Fruit fly (Drosophila melanogaster) whole organism, embryonic: ENCODE data around the gene Iyd.

ENCODE experiments used
- Atf6 ChIP-seq: fragments of 200-800 bp; sonication (Bioruptor generic); IDR thresholded peaks from 2 replicates; pipeline ENCODE4 v1.3.6; 2022; ENCODE audit warnings: missing biosample characterization, missing genetic modification characterization
- B-H1 ChIP-seq: fragments of 200-800 bp; sonication (Bioruptor generic); IDR thresholded peaks from 3 replicates; pipeline ENCODE4 v1.3.6; 2022; ENCODE audit warnings: missing biosample characterization, missing genetic modification characterization
- B-H2 ChIP-seq: fragments of 200-800 bp; sonication (Bioruptor generic); optimal IDR thresholded peaks from 2 replicates; lab custom pipeline; 2018; ENCODE audit warnings: missing biosample characterization, mild to moderate bottlenecking, missing genetic modification characterization
- Bteb2 ChIP-seq: fragments of 200-800 bp; sonication (Bioruptor generic); optimal IDR thresholded peaks from 2 replicates; lab custom pipeline; 2016; ENCODE audit warnings: missing biosample characterization, missing genetic modification characterization
- CG10654 ChIP-seq: fragments of 200-800 bp; sonication (Bioruptor generic); optimal IDR thresholded peaks from 2 replicates; lab custom pipeline; 2016; ENCODE audit warnings: missing biosample characterization, missing genetic modification characterization
- CG11085 ChIP-seq: fragments of 200-800 bp; sonication (Bioruptor generic); IDR thresholded peaks from 2 replicates; pipeline ENCODE4 v1.3.6; 2022; ENCODE audit warnings: missing biosample characterization, missing genetic modification characterization
- CG13624 ChIP-seq: fragments of 200-800 bp; sonication (Bioruptor generic); optimal IDR thresholded peaks from 2 replicates; lab custom pipeline; 2016; ENCODE audit warnings: missing biosample characterization, missing genetic modification characterization
- CG14667 ChIP-seq: fragments of 200-800 bp; sonication (Bioruptor generic); IDR thresholded peaks from 2 replicates; pipeline ENCODE4 v1.3.6; 2022; ENCODE audit warnings: missing biosample characterization, missing genetic modification characterization
- CG14710 ChIP-seq: fragments of 200-800 bp; sonication (Bioruptor generic); optimal IDR thresholded peaks from 3 replicates; lab custom pipeline; 2019; ENCODE audit warnings: missing biosample characterization, mild to moderate bottlenecking, missing genetic modification characterization, moderate library complexity
- CG2116 ChIP-seq: fragments of 200-800 bp; sonication (Bioruptor generic); optimal IDR thresholded peaks from 3 replicates; lab custom pipeline; 2018; ENCODE audit warnings: missing biosample characterization, mild to moderate bottlenecking, missing genetic modification characterization
- CG2712 ChIP-seq: fragments of 200-800 bp; optimal IDR thresholded peaks from 3 replicates; lab custom pipeline; 2019; ENCODE audit warnings: missing biosample characterization, mild to moderate bottlenecking, missing genetic modification characterization, moderate library complexity
- CG33213 ChIP-seq: fragments of 200-800 bp; sonication (Bioruptor generic); optimal IDR thresholded peaks from 3 replicates; lab custom pipeline; 2016; ENCODE audit warnings: missing biosample characterization, missing genetic modification characterization
- CG34224 ChIP-seq: fragments of 200-800 bp; sonication (Bioruptor generic); IDR thresholded peaks from 3 replicates; pipeline ENCODE4 v1.3.6; 2022; ENCODE audit warnings: missing biosample characterization, missing genetic modification characterization; ENCODE audit not compliant: partially characterized antibody
- CG3995 ChIP-seq: fragments of 200-800 bp; sonication (Bioruptor generic); optimal IDR thresholded peaks from 3 replicates; lab custom pipeline; 2016; ENCODE audit warnings: missing biosample characterization, missing genetic modification characterization
- CG4854 ChIP-seq: fragments of 200-800 bp; sonication (Bioruptor generic); optimal IDR thresholded peaks from 2 replicates; lab custom pipeline; 2016; ENCODE audit warnings: missing biosample characterization, missing genetic modification characterization, inconsistent platforms
- CG6683 ChIP-seq: fragments of 200-800 bp; sonication (Bioruptor generic); optimal IDR thresholded peaks from 2 replicates; lab custom pipeline; 2017; ENCODE audit warnings: missing biosample characterization, mild to moderate bottlenecking, missing genetic modification characterization, missing genetic modification reagents
- CG8924 ChIP-seq: fragments of 200-800 bp; optimal IDR thresholded peaks from 3 replicates; lab custom pipeline; 2019; ENCODE audit warnings: missing biosample characterization, mild to moderate bottlenecking, missing genetic modification characterization, moderate library complexity
- D19A ChIP-seq: fragments of 200-800 bp; optimal IDR thresholded peaks from 3 replicates; lab custom pipeline; 2019; ENCODE audit warnings: missing biosample characterization, mild to moderate bottlenecking, missing genetic modification characterization, moderate library complexity
- Elba2 ChIP-seq: fragments of 200-800 bp; sonication (Bioruptor generic); optimal IDR thresholded peaks from 3 replicates; lab custom pipeline; 2016; ENCODE audit warnings: missing biosample characterization, missing genetic modification characterization
- HLH3B ChIP-seq: fragments of 200-800 bp; sonication (Bioruptor generic); IDR thresholded peaks from 2 replicates; pipeline ENCODE4 v1.3.6; 2022; ENCODE audit warnings: missing biosample characterization, missing genetic modification characterization
- HmgD ChIP-seq: fragments of 200-800 bp; sonication (Bioruptor generic); optimal IDR thresholded peaks from 3 replicates; lab custom pipeline; 2016; ENCODE audit warnings: missing biosample characterization, missing genetic modification characterization
- Lim3 ChIP-seq: fragments of 200-800 bp; sonication (Bioruptor generic); IDR thresholded peaks from 2 replicates; pipeline ENCODE4 v1.3.6; 2022; ENCODE audit warnings: missing biosample characterization, missing genetic modification characterization
- Pdp1 ChIP-seq, 2 experiments: fragments of 200-800 bp; sonication (Bioruptor generic); optimal IDR thresholded peaks; 3 replicates each; lab custom pipeline; 2016; ENCODE audit warnings: missing biosample characterization in 2 of 2, missing genetic modification characterization in 2 of 2, mild to moderate bottlenecking in 1 of 2, moderate library complexity in 1 of 2
- Ptx1 ChIP-seq: fragments of 200-800 bp; sonication (Bioruptor generic); IDR thresholded peaks from 2 replicates; pipeline ENCODE4 v1.3.6; 2022; ENCODE audit warnings: missing biosample characterization, missing genetic modification characterization
- Ravus ChIP-seq: fragments of 200-800 bp; sonication (Bioruptor generic); IDR thresholded peaks from 2 replicates; pipeline ENCODE4 v1.3.6; 2022; ENCODE audit warnings: missing biosample characterization, missing genetic modification characterization
- Side ChIP-seq: fragments of 200-800 bp; sonication (Bioruptor generic); optimal IDR thresholded peaks from 2 replicates; lab custom pipeline; 2016; ENCODE audit warnings: missing biosample characterization, missing genetic modification characterization
- Stat92E ChIP-seq, 3 experiments: fragments of >200 bp in 2 of 3; fragments of 200-800 bp in 1 of 3; sonication (Bioruptor generic) in 1 of 3; optimal IDR thresholded peaks; 2 replicates each; lab custom pipeline; 2017 to 2019; ENCODE audit warnings: missing biosample characterization in 3 of 3, missing genetic modification characterization in 3 of 3, mild to moderate bottlenecking in 1 of 3, moderate library complexity in 1 of 3
- az2 ChIP-seq: fragments of 200-800 bp; sonication (Bioruptor generic); optimal IDR thresholded peaks from 3 replicates; lab custom pipeline; 2016; ENCODE audit warnings: missing biosample characterization, missing genetic modification characterization
- ci ChIP-seq: fragments of 200-800 bp; sonication (Bioruptor generic); IDR thresholded peaks from 3 replicates; pipeline ENCODE4 v1.3.6; 2022; ENCODE audit warnings: missing biosample characterization, missing genetic modification characterization
- fd3F ChIP-seq: fragments of 200-800 bp; sonication (Bioruptor generic); optimal IDR thresholded peaks from 2 replicates; lab custom pipeline; 2018; ENCODE audit warnings: missing biosample characterization, mild to moderate bottlenecking, missing genetic modification characterization, moderate library complexity
- gfzf ChIP-seq: fragments of 200-800 bp; sonication (Bioruptor generic); optimal IDR thresholded peaks from 2 replicates; lab custom pipeline; 2016; ENCODE audit warnings: missing biosample characterization, mild to moderate bottlenecking, missing genetic modification characterization, moderate library complexity
- h ChIP-seq: fragments of >200 bp; optimal IDR thresholded peaks from 2 replicates; lab custom pipeline; 2017
- hb ChIP-seq: fragments of 200-800 bp; sonication (Bioruptor generic); IDR thresholded peaks from 3 replicates; pipeline ENCODE4 v1.3.6; 2022; ENCODE audit warnings: missing biosample characterization, missing genetic modification characterization; ENCODE audit not compliant: partially characterized antibody
- her ChIP-seq: fragments of 200-800 bp; sonication (Bioruptor generic); optimal IDR thresholded peaks from 2 replicates; lab custom pipeline; 2016; ENCODE audit warnings: missing biosample characterization, missing genetic modification characterization
- ind ChIP-seq: fragments of 200-800 bp; sonication (Bioruptor generic); optimal IDR thresholded peaks from 3 replicates; lab custom pipeline; 2016; ENCODE audit warnings: missing biosample characterization, missing genetic modification characterization
- jigr1 ChIP-seq: fragments of 200-800 bp; sonication (Bioruptor generic); IDR thresholded peaks from 3 replicates; pipeline ENCODE4 v1.3.6; 2022; ENCODE audit warnings: missing biosample characterization, missing genetic modification characterization
- lmd ChIP-seq: fragments of 200-800 bp; sonication (Bioruptor generic); IDR thresholded peaks from 2 replicates; pipeline ENCODE4 v1.3.6; 2022; ENCODE audit warnings: missing biosample characterization, missing genetic modification characterization
- odd ChIP-seq: fragments of 200-800 bp; sonication (Bioruptor generic); optimal IDR thresholded peaks from 2 replicates; lab custom pipeline; 2017; ENCODE audit warnings: missing biosample characterization, mild to moderate bottlenecking, missing genetic modification characterization
- pb ChIP-seq: fragments of 200-800 bp; sonication (Bioruptor generic); optimal IDR thresholded peaks from 3 replicates; lab custom pipeline; 2016; ENCODE audit warnings: missing biosample characterization, missing genetic modification characterization
- peb ChIP-seq: fragments of 200-800 bp; sonication (Bioruptor generic); IDR thresholded peaks from 2 replicates; pipeline ENCODE4 v1.3.6; 2022; ENCODE audit warnings: missing biosample characterization, missing genetic modification characterization
- pfk ChIP-seq: fragments of 200-800 bp; sonication (Bioruptor generic); optimal IDR thresholded peaks from 2 replicates; lab custom pipeline; 2018; ENCODE audit warnings: missing biosample characterization, mild to moderate bottlenecking, missing genetic modification characterization, moderate library complexity
- pho ChIP-seq: fragments of 200-800 bp; sonication (Bioruptor generic); optimal IDR thresholded peaks from 2 replicates; lab custom pipeline; 2016; ENCODE audit warnings: missing biosample characterization, missing genetic modification characterization
- pita ChIP-seq: fragments of 200-800 bp; sonication (Bioruptor generic); optimal IDR thresholded peaks from 2 replicates; lab custom pipeline; 2017; ENCODE audit warnings: missing biosample characterization, mild to moderate bottlenecking, missing genetic modification characterization
- pnt ChIP-seq: fragments of 200-800 bp; sonication (Bioruptor generic); optimal IDR thresholded peaks from 3 replicates; lab custom pipeline; 2016; ENCODE audit warnings: missing biosample characterization, missing genetic modification characterization
- repo ChIP-seq: fragments of 200-800 bp; sonication (Bioruptor generic); optimal IDR thresholded peaks from 2 replicates; lab custom pipeline; 2016; ENCODE audit warnings: missing biosample characterization, missing genetic modification characterization
- sens ChIP-seq: fragments of 200-800 bp; sonication (Bioruptor generic); peaks from one replicate; lab custom pipeline; 2016; ENCODE audit warnings: missing biosample characterization, missing genetic modification characterization
- tgo ChIP-seq: fragments of 200-800 bp; sonication (Bioruptor generic); IDR thresholded peaks from 3 replicates; pipeline ENCODE4 v1.3.6; 2022; ENCODE audit warnings: missing biosample characterization, missing genetic modification characterization
- trh ChIP-seq: fragments of 200-800 bp; sonication (Bioruptor generic); optimal IDR thresholded peaks from 2 replicates; lab custom pipeline; 2016; ENCODE audit warnings: missing biosample characterization, missing genetic modification characterization

Iyd gene

DNA sequence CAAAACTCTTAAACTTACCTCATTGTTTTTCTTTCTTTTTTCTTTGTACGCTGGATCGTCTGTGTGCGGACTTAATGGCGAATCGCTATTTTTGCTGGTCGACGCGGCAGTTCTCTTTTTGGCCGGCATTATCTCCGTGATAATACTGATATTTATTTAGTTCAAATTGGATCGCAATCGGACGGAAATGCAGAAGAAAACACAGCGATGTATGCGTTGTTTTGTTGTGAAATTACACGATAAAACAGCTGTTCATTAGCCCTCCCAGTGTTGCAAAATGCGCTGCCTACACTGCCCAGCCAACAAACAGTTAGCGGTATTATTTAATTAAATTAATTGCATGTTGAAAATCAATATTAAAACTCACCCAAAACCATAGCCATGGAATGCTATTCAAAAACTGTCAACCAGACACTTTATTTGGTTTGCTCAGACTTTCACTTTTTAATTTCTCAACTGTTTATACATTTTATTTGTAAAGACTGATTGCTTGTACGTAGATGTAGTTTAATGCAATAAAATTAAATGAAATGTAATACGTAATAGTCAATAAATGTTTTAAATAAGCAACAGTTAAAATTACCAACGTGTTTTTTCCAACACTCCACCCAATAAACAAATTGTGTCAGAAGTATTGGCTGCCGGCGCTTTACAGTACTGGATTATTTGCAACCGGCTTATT is 2.1 kb upstream of the Iyd start, which contains the start of the genes Irbp18 and APP-BP1 (continued):
- TF ChIP-seq pho (GFP tag; lab: Kevin White, UChicago) (peak; percentile 96), ind (GFP tag; lab: Kevin White, UChicago) (peak; percentile 95), pnt (GFP tag; lab: Kevin White, UChicago) (peak; percentile 89), Ravus (GFP tag; lab: Robert Waterston, UW) (peak; percentile 76), tgo (peak; percentile 85), Side (GFP tag; lab: Kevin White, UChicago) (peak; percentile 92), jigr1 (GFP tag; lab: Robert Waterston, UW) (peak; percentile 54; the same call in 1 of the 3 replicates), HmgD (peak; percentile 61), odd (peak; percentile 85), her (GFP tag; lab: Kevin White, UChicago) (peak; percentile 88), lmd (peak; percentile 86), CG11085 (GFP tag; lab: Robert Waterston, UW) (peak; percentile 68; the same call in 1 of the 2 replicates), CG14710 (peak; percentile 94), h (lab: Kevin White, UChicago) (no peak), Ptx1 (peak; percentile 90), pfk (GFP tag; lab: Kevin White, UChicago) (peak; percentile 17)
- TF ChIP-seq, all 482 proteins: peak for 427

DNA sequence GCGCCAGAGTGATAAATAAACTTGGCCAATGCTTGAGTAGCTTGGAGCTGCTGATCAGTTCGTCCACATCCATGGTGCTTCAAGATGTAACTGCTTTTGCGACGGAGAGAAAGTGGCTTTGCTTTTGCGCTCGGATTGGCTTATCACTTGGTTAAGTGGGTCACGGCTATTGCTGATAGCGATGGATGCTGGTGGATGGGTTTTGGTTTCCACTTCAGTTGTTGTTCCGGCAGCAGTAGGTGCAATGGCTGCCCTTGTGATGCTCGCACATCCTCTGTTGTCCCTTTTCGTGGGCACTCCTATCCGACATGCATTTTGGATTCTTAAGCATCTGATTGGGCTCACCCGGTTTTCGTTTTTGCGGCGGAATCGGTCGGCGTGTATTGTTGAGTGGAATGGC is 1.8 kb downstream of the Iyd start:
- no peak for TF ChIP-seq pnt (GFP tag; lab: Kevin White, UChicago)
- TF ChIP-seq sens (GFP tag; lab: Kevin White, UChicago), result peak; percentile 57
- TF ChIP-seq CG2116 (GFP tag; lab: Kevin White, UChicago), result no peak

DNA sequence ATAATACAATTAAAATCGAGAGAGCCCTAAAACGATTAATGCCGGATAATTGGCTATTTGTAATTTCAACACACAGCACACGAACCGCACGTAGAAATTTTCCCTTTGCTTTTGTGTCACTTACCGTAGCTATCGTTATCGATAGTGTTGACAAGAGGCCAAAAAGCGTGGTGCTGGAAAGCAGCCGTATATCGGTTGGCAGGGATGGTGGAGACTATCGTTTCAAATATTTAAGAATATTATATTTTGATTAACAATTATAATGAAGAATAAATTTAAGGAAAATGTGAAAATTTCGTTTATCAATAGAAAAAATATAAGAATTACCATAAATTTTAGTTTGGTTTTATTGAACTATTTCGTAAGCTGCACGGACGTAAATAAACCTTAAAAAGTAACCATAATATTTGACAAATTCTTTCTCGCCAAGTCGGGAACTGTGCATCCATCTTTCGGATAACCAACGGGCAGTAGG is 3.0 kb downstream of the Iyd start, which contains the start of gene JIL-1:
TSS of gene JIL-1 (minus strand) at position 148 of the 475 bp plus-strand sequence.
- peak; percentile 18 for TF ChIP-seq Bteb2
- no peak for TF ChIP-seq gfzf (GFP tag; lab: Kevin White, UChicago)
- TF ChIP-seq CG10654 (GFP tag; lab: Kevin White, UChicago), result peak; percentile 28
- peak; percentile 48 for TF ChIP-seq CG4854 (GFP tag; lab: Kevin White, UChicago)
- peak; percentile 41 for TF ChIP-seq CG3995 (GFP tag; lab: Kevin White, UChicago)
- TF ChIP-seq CG34224 (GFP tag; lab: Robert Waterston, UW), result peak; percentile 83
- no peak for TF ChIP-seq pb (GFP tag; lab: Kevin White, UChicago)
- TF ChIP-seq CG2712 (tag; lab: Kevin White, UChicago), result peak; percentile 44
- peak; percentile 35; the same call in 1 of the 2 replicates for TF ChIP-seq HLH3B (GFP tag; lab: Robert Waterston, UW)
- no peak for TF ChIP-seq Lim3
- TF ChIP-seq CG8924 (tag; lab: Kevin White, UChicago), result peak; percentile 12
- peak; percentile 67 for TF ChIP-seq Atf6 (GFP tag; lab: Robert Waterston, UW)
- TF ChIP-seq B-H1 (GFP tag; lab: Robert Waterston, UW), result no peak
- no peak for TF ChIP-seq CG6683
- TF ChIP-seq trh (GFP tag; lab: Kevin White, UChicago), result peak; percentile 8
- TF ChIP-seq CG13624, result peak; percentile 46
- TF ChIP-seq ci (GFP tag; lab: Robert Waterston, UW), result peak; percentile 78
- TF ChIP-seq repo (GFP tag; lab: Kevin White, UChicago), result peak; percentile 19
- TF ChIP-seq CG14667 (GFP tag; lab: Robert Waterston, UW), result peak; percentile 41; the same call in 1 of the 2 replicates
- peak; percentile 58 for TF ChIP-seq CG33213 (GFP tag; lab: Kevin White, UChicago)
- TF ChIP-seq fd3F (GFP tag; lab: Kevin White, UChicago), result peak; percentile 34
- peak; percentile 48 for TF ChIP-seq az2 (GFP tag; lab: Kevin White, UChicago)
- peak; percentile 86 for TF ChIP-seq B-H2
- TF ChIP-seq D19A (tag; lab: Kevin White, UChicago), result no peak
- TF ChIP-seq Elba2 (GFP tag; lab: Kevin White, UChicago), result peak; percentile 40
- TF ChIP-seq pita (GFP tag; lab: Kevin White, UChicago), result no peak
- TF ChIP-seq peb (GFP tag; lab: Robert Waterston, UW), result peak; percentile 33
- TF ChIP-seq hb (GFP tag; lab: Robert Waterston, UW), result peak; percentile 77
- TF ChIP-seq Pdp1 (GFP tag; optimal IDR thresholded peaks at IDR 0.05; lab: Kevin White, UChicago), result peak; percentile 1 to 59
- peak in 1 of 3 experiments; percentile 43 for TF ChIP-seq Stat92E (GFP tag; optimal IDR thresholded peaks at IDR 0.05; lab: Kevin White, UChicago)
